Worm (Caenorhabditis elegans) whole organism, late embryonic: ENCODE data around the gene kars-1.

ENCODE experiments used
- F13H6.1 ChIP-seq: sonication (generic microtip); optimal IDR thresholded peaks from 2 replicates; lab custom pipeline; 2016; ENCODE audit warnings: missing genetic modification characterization, missing compliant biosample characterization
- T23F11.4 ChIP-seq: fragments of 200-800 bp; sonication (Bioruptor generic); optimal IDR thresholded peaks from 2 replicates; lab custom pipeline; 2018; ENCODE audit warnings: mild to moderate bottlenecking, missing genetic modification characterization, missing compliant biosample characterization
- elt-4 ChIP-seq: sonication (generic microtip); optimal IDR thresholded peaks from 2 replicates; lab custom pipeline; 2016; ENCODE audit warnings: missing genetic modification characterization, missing compliant biosample characterization
- fkh-10 ChIP-seq: fragments of 150-350 bp; optimal IDR thresholded peaks from 2 replicates; lab custom pipeline; 2014; ENCODE audit warnings: missing biosample characterization, missing genetic modification reagents, missing genetic modification characterization
- pag-3 ChIP-seq: sonication (generic microtip); optimal IDR thresholded peaks from 2 replicates; lab custom pipeline; 2016; ENCODE audit warnings: missing compliant biosample characterization, missing genetic modification characterization, borderline replicate concordance
- pat-9 ChIP-seq: fragments of 200-800 bp; sonication (Bioruptor generic); optimal IDR thresholded peaks from 2 replicates; lab custom pipeline; 2018; ENCODE audit warnings: mild to moderate bottlenecking, missing genetic modification characterization, moderate library complexity, missing compliant biosample characterization
- pha-4 ChIP-seq: fragments of 150-350 bp; optimal IDR thresholded peaks from 2 replicates; lab custom pipeline; 2018; ENCODE audit warnings: missing biosample characterization, missing genetic modification reagents, missing genetic modification characterization
- pqm-1 ChIP-seq: sonication (generic microtip); optimal IDR thresholded peaks from 2 replicates; lab custom pipeline; 2016; ENCODE audit warnings: missing genetic modification characterization, missing compliant biosample characterization
- rnt-1 ChIP-seq: sonication (generic microtip); optimal IDR thresholded peaks from 2 replicates; lab custom pipeline; 2016; ENCODE audit warnings: missing genetic modification characterization, missing compliant biosample characterization
- sdc-2 ChIP-seq: sonication (generic microtip); optimal IDR thresholded peaks from 2 replicates; lab custom pipeline; 2016; ENCODE audit warnings: missing genotype, missing genetic modification characterization, missing compliant biosample characterization
- unc-42 ChIP-seq: sonication (generic microtip); optimal IDR thresholded peaks from 2 replicates; lab custom pipeline; 2016; ENCODE audit warnings: missing genotype, missing genetic modification characterization, missing compliant biosample characterization

- TF ChIP-seq T23F11.4 (GFP tag; lab: Kevin White, UChicago): no peak
- TF ChIP-seq unc-42 (tag; lab: Kevin White, UChicago): no peak
- no peak for TF ChIP-seq pag-3
- TF ChIP-seq pqm-1 (tag; lab: Kevin White, UChicago): no peak
- TF ChIP-seq fkh-10: no peak
- TF ChIP-seq pat-9: no peak
- no peak for TF ChIP-seq sdc-2
- TF ChIP-seq elt-4: no peak
- no peak for TF ChIP-seq rnt-1 (tag; lab: Kevin White, UChicago)
- no peak for TF ChIP-seq pha-4
- TF ChIP-seq F13H6.1 (tag; lab: Kevin White, UChicago): no peak
These were observed 30.9 kb upstream of the kars-1 start for ce11 chrII:7103111-7103510.
